Worm (Caenorhabditis elegans): Measurements from ENCODE around the gene kvs-3.

Gene kvs-3

DNA sequence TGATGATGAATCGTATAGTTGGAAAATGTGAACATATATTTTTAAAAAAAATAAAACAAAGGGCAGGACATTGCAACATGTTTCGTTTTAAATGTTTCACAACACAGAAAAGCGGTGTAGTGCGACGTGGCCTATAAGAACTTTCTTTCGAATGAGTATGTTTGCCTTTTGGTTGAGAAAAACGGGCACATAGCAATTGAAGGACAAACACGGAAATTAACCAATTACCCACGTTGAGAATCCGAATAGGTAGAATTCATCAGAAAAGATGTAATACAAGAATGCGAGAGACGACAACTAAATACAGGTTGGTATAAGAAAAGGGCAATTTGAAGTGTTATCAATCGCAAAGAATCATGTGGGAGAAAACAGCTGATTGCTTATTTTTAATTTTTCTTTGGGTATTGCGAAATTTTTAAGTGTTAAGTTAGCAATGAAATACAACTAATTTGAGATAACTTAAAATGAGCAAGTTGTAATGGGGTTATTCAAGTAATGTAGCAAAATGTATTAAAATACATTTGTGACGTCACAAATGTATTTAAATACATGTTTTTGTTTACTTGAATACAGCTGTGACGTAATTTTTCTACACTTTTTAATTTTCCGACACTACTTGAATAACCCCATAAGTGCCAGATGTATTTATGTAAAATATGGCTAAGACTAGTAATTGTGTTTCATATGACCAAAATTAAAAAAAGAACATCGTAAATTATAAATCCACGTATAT lies 15.4 kb downstream of the kvs-3 start, which contains the start of gene acl-14:
TSS of gene acl-14 (minus strand) at position 316 of the 733 bp plus-strand sequence.
- TF ChIP-seq ceh-44 (GFP tag; IDR thresholded peaks at IDR 0.05) (no peak), ceh-20 (GFP tag; IDR thresholded peaks at IDR 0.05) (no peak), nhr-28 (tag; optimal IDR thresholded peaks at IDR 0.05) (peak; percentile 64), mes-2 (tag; optimal IDR thresholded peaks at IDR 0.05; ENCODE audit: poor library complexity, severe bottlenecking) (peak; percentile 28), daf-16 (GFP tag; optimal IDR thresholded peaks at IDR 0.05) (no peak), daf-16 (tag; optimal IDR thresholded peaks at IDR 0.05) (peak; percentile 34), mdl-1 (tag; optimal IDR thresholded peaks at IDR 0.05) (peak in 1 of 2 experiments; percentile 10), nhr-42 (GFP tag; IDR thresholded peaks at IDR 0.05) (no peak), nhr-111 (GFP tag; optimal IDR thresholded peaks at IDR 0.05) (no peak), pha-4 (GFP tag; IDR thresholded peaks at IDR 0.05) (no peak), pha-4 (tag; optimal IDR thresholded peaks at IDR 0.05) (no peak), lir-3 (tag; optimal IDR thresholded peaks at IDR 0.05) (no peak), ceh-28 (tag; optimal IDR thresholded peaks at IDR 0.05) (no peak), hlh-30 (tag; optimal IDR thresholded peaks at IDR 0.05; ENCODE audit: insufficient read depth) (peak; percentile 30), tag-97 (GFP tag; IDR thresholded peaks at IDR 0.05) (no peak), Y105C5A.15 (GFP tag; IDR thresholded peaks at IDR 0.05) (no peak), spr-1 (tag; optimal IDR thresholded peaks at IDR 0.05) (no peak), nhr-237 (tag; optimal IDR thresholded peaks at IDR 0.05) (no peak), hlh-11 (tag; optimal IDR thresholded peaks at IDR 0.05) (no peak), unc-62 (GFP tag; optimal IDR thresholded peaks at IDR 0.05 in 1 of 2) (peak in 1 of 2 experiments; percentile 36), unc-62 (tag; optimal IDR thresholded peaks at IDR 0.05) (no peak), dmd-6 (GFP tag; IDR thresholded peaks at IDR 0.05) (peak; percentile 31; the same call in 1 of the 2 replicates), zfp-2 (tag; optimal IDR thresholded peaks at IDR 0.05) (no peak), dve-1 (tag; optimal IDR thresholded peaks at IDR 0.05; ENCODE audit: insufficient read depth) (no peak), nhr-41 (GFP tag; IDR thresholded peaks at IDR 0.05) (no peak), attf-4 (tag; optimal IDR thresholded peaks at IDR 0.05) (no peak), F37D6.2 (tag; optimal IDR thresholded peaks at IDR 0.05) (no peak), ztf-7 (tag; optimal IDR thresholded peaks at IDR 0.05) (no peak), jun-1 (tag; optimal IDR thresholded peaks at IDR 0.05) (no peak), nhr-10 (tag; optimal IDR thresholded peaks at IDR 0.05) (no peak), aha-1 (tag) (peak; percentile 82), T26A8.4 (GFP tag; IDR thresholded peaks at IDR 0.05) (no peak), nhr-102 (tag; optimal IDR thresholded peaks at IDR 0.05) (no peak), mep-1 (tag; optimal IDR thresholded peaks at IDR 0.05) (peak; percentile 13), F26F4.8 (GFP tag; conservative IDR thresholded peaks at IDR 0.05) (no peak), zip-11 (GFP tag; IDR thresholded peaks at IDR 0.05) (no peak), ceh-62 (tag; optimal IDR thresholded peaks at IDR 0.05) (no peak), daf-12 (tag; optimal IDR thresholded peaks at IDR 0.05) (no peak), arid-1 (GFP tag; conservative IDR thresholded peaks at IDR 0.05) (no peak), lin-1 (GFP tag; IDR thresholded peaks at IDR 0.05) (no peak), F44E2.7 (GFP tag; IDR thresholded peaks at IDR 0.05) (no peak), lin-38 (GFP tag; IDR thresholded peaks at IDR 0.05) (no peak)

DNA sequence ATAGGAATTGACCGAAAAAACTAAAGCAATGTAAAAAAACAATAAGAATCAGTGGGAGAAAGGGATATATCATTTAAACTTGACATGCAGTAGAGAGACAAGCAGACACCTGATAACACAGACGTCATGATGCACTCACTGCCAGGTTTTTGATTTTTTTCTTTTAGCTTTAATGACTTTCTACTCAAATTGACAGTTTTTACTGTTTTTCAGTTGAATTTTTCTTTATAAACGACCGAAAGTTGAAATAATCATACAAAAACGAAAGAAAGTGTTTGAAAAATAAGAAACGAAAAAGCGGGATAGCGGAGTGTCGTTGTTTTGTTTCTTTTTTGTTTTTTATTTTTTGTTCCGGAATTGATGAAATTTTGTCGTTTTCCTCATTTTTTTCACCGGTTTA lies 16.1 kb downstream of the kvs-3 start, which contains the start of gene ucp-4:
TSS of gene ucp-4 (plus strand) at position 83 of the 400 bp plus-strand sequence.
- TF ChIP-seq vab-7 (GFP tag; IDR thresholded peaks at IDR 0.05) = no peak
- TF ChIP-seq dmd-9 (GFP tag; IDR thresholded peaks at IDR 0.05) = no peak
- TF ChIP-seq spr-3 (GFP tag; optimal IDR thresholded peaks at IDR 0.05) = no peak
- no peak for TF ChIP-seq F49E8.2 (tag; optimal IDR thresholded peaks at IDR 0.05; ENCODE audit: borderline replicate concordance)
- TF ChIP-seq ZK546.5 (tag; optimal IDR thresholded peaks at IDR 0.05) = no peak
- no peak for TF ChIP-seq T26A8.4 (GFP tag; IDR thresholded peaks at IDR 0.05)
- TF ChIP-seq nhr-42 (GFP tag; IDR thresholded peaks at IDR 0.05) = no peak
- no peak for TF ChIP-seq nhr-41 (GFP tag; IDR thresholded peaks at IDR 0.05)
- no peak for TF ChIP-seq Y75B8A.6 (GFP tag; IDR thresholded peaks at IDR 0.05)
- TF ChIP-seq lsy-2 (tag; optimal IDR thresholded peaks at IDR 0.05) = no peak
- TF ChIP-seq nhr-28 (tag; optimal IDR thresholded peaks at IDR 0.05) = peak; percentile 4
- TF ChIP-seq saeg-2 (GFP tag; IDR thresholded peaks at IDR 0.05) = no peak
- TF ChIP-seq ZK337.2 (GFP tag; IDR thresholded peaks at IDR 0.05) = no peak
- TF ChIP-seq madf-5 (GFP tag; IDR thresholded peaks at IDR 0.05) = no peak
- no peak for TF ChIP-seq set-16 (GFP tag; IDR thresholded peaks at IDR 0.05)
- no peak for TF ChIP-seq arid-1 (GFP tag; conservative IDR thresholded peaks at IDR 0.05)

Measured in whole organism, L4 larva.